Fruit fly (Drosophila melanogaster): Measurements from ENCODE around the gene Prp6.

Prp6 gene

dm6 chr3L:18895079-18895478 lies 10.1 kb upstream of the Prp6 start:
- peak; percentile 15 for TF ChIP-seq CG17801 (GFP tag; optimal IDR thresholded peaks at IDR 0.05; ENCODE audit: partially characterized antibody)

DNA sequence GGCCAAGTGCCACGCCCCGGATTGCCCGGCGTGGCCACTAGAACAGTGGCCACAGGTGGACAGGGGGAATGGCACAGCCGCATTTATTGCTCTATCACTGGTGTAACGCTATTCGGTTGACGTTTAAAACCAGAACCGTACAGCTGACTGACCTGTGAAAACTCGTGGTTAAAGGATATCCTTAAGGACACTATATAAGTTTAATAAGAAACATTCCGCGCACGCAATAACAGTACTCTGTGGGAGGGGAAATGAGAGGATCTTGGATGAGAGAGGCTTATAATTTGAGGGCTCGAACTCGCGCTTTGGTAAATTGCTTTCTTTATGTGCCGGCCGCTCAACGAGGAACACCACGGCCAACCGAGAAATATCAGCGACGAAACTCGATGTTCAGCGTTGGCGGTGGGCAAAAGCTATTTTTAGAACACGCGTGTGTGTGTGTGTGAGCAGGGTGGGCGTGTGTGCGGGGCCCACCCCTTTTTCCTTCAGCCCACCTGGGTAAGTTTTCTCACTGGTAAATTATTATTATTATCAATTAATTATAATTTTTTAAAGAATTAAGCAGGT lies 8.8 kb upstream of the Prp6 start:
- no peak for TF ChIP-seq CG17801 (GFP tag; optimal IDR thresholded peaks at IDR 0.05; ENCODE audit: partially characterized antibody)

DNA sequence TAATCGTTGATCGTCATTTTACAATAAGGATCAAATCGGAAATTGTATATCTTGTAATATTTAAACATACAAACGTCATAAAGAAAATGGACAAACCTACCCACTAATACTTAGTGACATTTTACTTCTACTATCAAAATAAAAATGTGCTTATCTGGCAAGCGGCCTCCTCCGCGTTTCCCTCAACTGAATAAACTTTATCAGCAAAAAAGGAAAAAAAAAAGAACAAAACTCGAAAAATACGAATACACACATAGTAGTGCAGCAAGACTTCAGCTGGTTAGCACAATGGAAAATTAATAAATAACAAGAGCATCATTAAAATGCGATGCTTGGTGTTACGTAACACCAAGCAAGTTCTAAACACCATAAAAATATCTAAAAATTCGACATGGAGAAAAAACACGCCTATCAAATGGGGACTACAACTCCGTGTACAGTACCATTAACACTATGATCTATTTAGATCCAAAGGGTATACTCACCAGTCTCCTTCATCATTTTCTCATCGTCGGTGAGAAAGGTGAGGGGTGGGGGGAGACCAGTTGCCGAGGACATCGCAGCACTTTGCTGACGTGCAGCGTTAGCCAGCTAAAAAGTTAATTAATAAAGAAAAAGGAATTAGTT lies 7.6 kb upstream of the Prp6 start:
- peak; percentile 3 for TF ChIP-seq CG17801 (GFP tag; optimal IDR thresholded peaks at IDR 0.05; ENCODE audit: partially characterized antibody)

DNA sequence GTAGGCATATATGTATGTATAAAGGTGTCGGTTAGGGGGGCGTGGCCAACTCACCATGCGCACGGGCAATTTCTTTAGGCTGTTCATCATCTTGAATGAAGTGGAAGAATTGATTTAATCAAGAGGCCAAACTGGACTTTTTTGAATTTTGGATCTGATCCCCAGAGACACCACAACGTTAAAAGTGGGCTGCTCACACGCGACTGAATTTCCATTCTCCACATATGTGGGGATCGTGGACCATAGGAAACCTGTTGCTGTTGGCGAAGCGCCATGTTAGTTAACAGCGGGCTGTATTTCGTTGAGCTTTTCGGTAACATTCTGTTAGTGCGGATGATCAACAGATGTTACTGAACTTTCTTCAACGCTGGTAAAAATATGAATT lies 7.1 kb upstream of the Prp6 start, which contains the start of gene CG3902:
CG3902 (minus strand) TSS at position 208 of the 385 bp plus-strand sequence.
- peak; percentile 51 for TF ChIP-seq CG17801 (GFP tag; optimal IDR thresholded peaks at IDR 0.05; ENCODE audit: partially characterized antibody)

dm6 chr3L:18898770-18899278 lies 6.3 kb upstream of the Prp6 start, which contains the start of gene RpL26:
Gene RpL26, plus strand, starts transcription at chr3L:18898875.
- TF ChIP-seq CG17801 (GFP tag; optimal IDR thresholded peaks at IDR 0.05; ENCODE audit: partially characterized antibody): peak; percentile 78

DNA sequence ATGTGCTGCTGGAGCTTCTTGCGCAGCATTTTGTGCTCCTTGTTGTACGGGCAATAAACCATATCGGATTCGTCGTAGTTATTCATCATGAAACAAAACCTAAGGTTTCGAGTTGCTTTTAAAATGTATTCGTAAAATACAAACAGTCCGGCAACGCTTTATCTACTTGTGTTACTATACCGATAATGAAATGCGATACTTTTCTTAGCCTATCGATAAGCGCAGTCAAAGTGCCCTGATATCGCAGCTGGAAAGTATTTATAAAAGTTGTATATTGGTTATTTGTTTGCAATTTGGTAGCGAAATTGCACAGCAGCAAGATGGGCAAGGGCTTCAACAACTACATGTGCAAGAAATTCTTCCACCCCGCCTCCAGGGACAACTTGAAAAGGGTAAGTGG lies 3.8 kb upstream of the Prp6 start, which contains the start of the genes arx and CG6843:
arx (minus strand) TSS at position 144 of the 400 bp plus-strand sequence.
CG6843 (plus strand) TSS at position 184 of the 400 bp plus-strand sequence.
- no peak for TF ChIP-seq CG17801 (GFP tag; optimal IDR thresholded peaks at IDR 0.05; ENCODE audit: partially characterized antibody)

- TF ChIP-seq CG17801 (GFP tag; optimal IDR thresholded peaks at IDR 0.05; ENCODE audit: partially characterized antibody): no peak
Observed at dm6 chr3L:18911082-18911481, 5.9 kb downstream of the Prp6 start, which contains the start of gene Ir75d. Gene Ir75d, minus strand, starts transcription at chr3L:18911182.

DNA sequence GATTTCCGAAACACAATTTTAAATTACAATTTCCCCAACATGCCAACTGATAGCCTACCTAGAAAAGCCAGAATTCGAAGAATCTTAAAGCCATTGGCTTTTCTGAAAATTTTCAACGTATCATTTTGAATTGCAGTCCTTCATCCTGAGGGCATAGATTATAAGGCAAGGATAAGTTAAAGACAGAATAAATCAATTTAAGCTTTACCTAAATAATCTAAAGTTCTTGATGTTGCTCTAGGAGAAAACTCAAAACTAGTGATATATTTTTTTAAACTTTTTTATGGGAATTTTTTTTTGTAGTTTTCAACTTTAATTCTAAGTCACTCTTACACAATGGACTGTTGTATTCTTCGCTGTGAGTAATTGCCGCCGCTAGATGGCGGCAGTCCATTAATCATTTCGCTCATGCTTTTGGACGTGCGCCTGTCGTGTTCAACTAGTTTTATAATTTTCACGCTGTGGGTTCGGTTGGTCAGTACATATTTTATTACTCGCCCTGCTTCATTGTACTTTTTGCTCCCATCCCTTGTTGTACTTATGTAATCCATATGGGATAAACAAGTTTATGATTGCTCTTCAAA lies 9.0 kb downstream of the Prp6 start, which contains the start of gene COX6AL2:
COX6AL2 (minus strand) TSS at position 51 of the 584 bp plus-strand sequence.
- no peak for TF ChIP-seq CG17801 (GFP tag; optimal IDR thresholded peaks at IDR 0.05; ENCODE audit: partially characterized antibody)

DNA sequence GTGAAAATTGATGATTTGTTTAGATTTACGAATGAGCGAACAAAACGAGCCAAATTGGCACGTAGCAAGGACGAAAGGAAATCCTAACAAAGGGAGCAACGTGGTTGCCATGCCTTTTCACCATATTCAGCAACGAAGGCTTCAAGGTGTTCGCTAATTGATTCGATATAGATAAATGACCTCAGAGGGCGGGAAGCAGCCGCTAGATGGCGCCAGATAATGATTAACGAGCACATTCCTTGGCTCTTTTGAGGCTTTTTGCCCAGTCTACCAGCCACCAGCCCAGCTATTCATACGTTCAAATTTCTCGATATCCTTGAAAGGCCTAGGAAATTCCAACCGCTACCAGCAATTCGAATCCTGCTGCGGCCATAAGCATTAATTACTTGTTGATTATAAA lies 11.3 kb downstream of the Prp6 start:
- no peak for TF ChIP-seq CG17801 (GFP tag; optimal IDR thresholded peaks at IDR 0.05; ENCODE audit: partially characterized antibody)

dm6 chr3L:18917281-18917680 lies 12.1 kb downstream of the Prp6 start, which contains the start of gene CG6839:
Gene CG6839, plus strand, starts transcription at chr3L:18917581.
- TF ChIP-seq CG17801 (GFP tag; optimal IDR thresholded peaks at IDR 0.05; ENCODE audit: partially characterized antibody): no peak

DNA sequence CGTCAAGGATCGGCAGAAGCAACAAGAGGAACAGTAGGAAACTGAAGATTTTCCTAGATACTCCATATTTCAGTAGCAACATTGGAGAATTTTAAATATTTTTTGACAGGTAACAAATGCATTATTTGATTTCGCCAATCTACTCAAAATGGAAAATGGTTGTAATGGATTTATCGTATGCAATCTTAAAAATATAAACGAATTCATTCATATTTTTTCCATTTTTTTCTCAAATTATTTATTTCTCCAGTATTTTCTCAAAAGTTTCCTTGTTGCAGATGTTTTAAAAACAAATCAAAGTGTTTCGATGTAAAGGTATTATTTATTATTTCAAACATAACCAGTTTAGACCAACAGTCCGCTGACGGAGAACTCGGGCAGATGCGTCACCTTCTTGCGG lies 15.0 kb downstream of the Prp6 start, which contains the start of gene CG18223:
CG18223 (minus strand) TSS at position 101 of the 400 bp plus-strand sequence.
- no peak for TF ChIP-seq CG17801 (GFP tag; optimal IDR thresholded peaks at IDR 0.05; ENCODE audit: partially characterized antibody)

- no peak for TF ChIP-seq CG17801 (GFP tag; optimal IDR thresholded peaks at IDR 0.05; ENCODE audit: partially characterized antibody)
Observed at dm6 chr3L:18922086-18922485, 16.9 kb downstream of the Prp6 start, which contains the start of gene CG3819. Gene CG3819, minus strand, starts transcription at chr3L:18922108.

DNA sequence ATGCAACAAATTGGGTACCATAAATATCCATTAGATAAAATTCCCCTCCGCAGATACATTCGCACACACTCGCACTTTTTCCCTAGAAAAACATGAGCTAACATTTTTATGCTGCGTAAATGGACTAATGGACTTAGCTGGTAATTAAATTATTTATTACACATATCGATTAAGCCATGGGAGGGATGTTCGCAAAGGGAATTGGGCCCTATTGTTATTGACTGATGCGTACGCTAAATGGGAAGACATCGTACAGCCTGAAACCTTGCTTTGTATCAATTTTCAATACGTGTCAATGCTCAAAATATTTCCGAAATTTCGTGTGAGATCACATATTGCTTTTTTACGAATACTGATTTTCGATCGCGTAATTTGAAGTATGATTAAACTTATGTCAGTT lies 19.6 kb downstream of the Prp6 start, which contains the start of gene CG43049:
CG43049 (plus strand) TSS at position 301 of the 400 bp plus-strand sequence.
- TF ChIP-seq CG17801 (GFP tag; optimal IDR thresholded peaks at IDR 0.05; ENCODE audit: partially characterized antibody): no peak

DNA sequence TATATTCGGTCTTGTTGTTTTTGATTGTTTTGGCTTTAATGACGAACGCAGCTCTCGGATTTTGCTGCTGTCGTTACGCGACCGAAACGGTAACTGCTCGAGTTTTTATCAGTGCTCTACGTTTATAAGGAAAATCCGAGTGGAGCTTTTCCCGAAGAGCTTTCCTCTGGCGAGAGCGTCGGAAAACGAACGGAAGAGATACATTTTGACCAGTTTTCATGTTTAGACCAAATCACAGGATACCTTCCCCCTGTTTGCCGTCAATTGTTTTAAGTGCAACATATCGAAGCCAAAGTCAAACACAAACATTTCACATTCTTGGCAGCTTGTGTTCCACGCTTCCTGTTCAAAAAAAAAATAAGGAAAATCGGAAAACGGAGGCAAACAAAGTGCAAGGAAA lies 40.8 kb downstream of the Prp6 start, which contains the start of gene CG32204:
CG32204 (minus strand) TSS at position 101 of the 400 bp plus-strand sequence.
- no peak for TF ChIP-seq CG17801 (GFP tag; optimal IDR thresholded peaks at IDR 0.05; ENCODE audit: partially characterized antibody)

- TF ChIP-seq CG17801 (GFP tag; optimal IDR thresholded peaks at IDR 0.05; ENCODE audit: partially characterized antibody): no peak
Observed at dm6 chr3L:18946956-18947355, 41.8 kb downstream of the Prp6 start.

All from ovary, adult (tissue).